Worm (Caenorhabditis elegans) whole organism, L3 larva: Measurements from ENCODE around the gene chil-10.

Experiments
- R02D3.7 ChIP-seq: fragments of 150-350 bp; optimal IDR thresholded peaks from 2 replicates; lab custom pipeline; 2014; ENCODE audit warnings: missing biosample characterization, missing genetic modification characterization
- aly-2 ChIP-seq: fragments of 150-350 bp; optimal IDR thresholded peaks from 2 replicates; lab custom pipeline; 2014; ENCODE audit warnings: missing biosample characterization, missing genetic modification characterization
- ama-1 ChIP-seq: fragments of 150-350 bp; optimal IDR thresholded peaks from 2 replicates; lab custom pipeline; 2018
- ceh-28 ChIP-seq: fragments of 150-350 bp; optimal IDR thresholded peaks from 2 replicates; lab custom pipeline; 2014; ENCODE audit warnings: missing biosample characterization, missing genetic modification reagents, missing genetic modification characterization
- ceh-82 ChIP-seq: fragments of 150-350 bp; optimal IDR thresholded peaks from 2 replicates; lab custom pipeline; 2014; ENCODE audit warnings: missing biosample characterization, missing genetic modification characterization
- ceh-9 ChIP-seq: sonication (generic microtip); optimal IDR thresholded peaks from 2 replicates; lab custom pipeline; 2018; ENCODE audit warnings: missing biosample characterization, missing genetic modification characterization
- daf-12 ChIP-seq: fragments of 150-350 bp; optimal IDR thresholded peaks from 2 replicates; lab custom pipeline; 2014; ENCODE audit warnings: missing biosample characterization, missing genetic modification reagents, missing genetic modification characterization
- egl-27 ChIP-seq: sonication (generic microtip); optimal IDR thresholded peaks from 4 replicates; lab custom pipeline; 2017; ENCODE audit warnings: missing biosample characterization, missing genetic modification reagents, missing genetic modification characterization
- egl-5 ChIP-seq: fragments of 150-350 bp; optimal IDR thresholded peaks from 2 replicates; lab custom pipeline; 2017; ENCODE audit warnings: missing biosample characterization, missing genetic modification reagents, missing genetic modification characterization, inconsistent platforms
- elt-1 ChIP-seq: fragments of 150-350 bp; optimal IDR thresholded peaks from 2 replicates; lab custom pipeline; 2014; ENCODE audit warnings: missing biosample characterization, missing genetic modification characterization
- elt-2 ChIP-seq: sonication (generic microtip); optimal IDR thresholded peaks from 2 replicates; lab custom pipeline; 2016; ENCODE audit warnings: missing genetic modification reagents, mild to moderate bottlenecking, missing genetic modification characterization, missing compliant biosample characterization
- elt-3 ChIP-seq, 3 experiments: fragments of 150-350 bp in 1 of 3; sonication (generic microtip) in 2 of 3; optimal IDR thresholded peaks; 2 replicates in 2 of 3; 4 replicates in 1 of 3; lab custom pipeline; 2014 to 2017; ENCODE audit warnings: missing biosample characterization in 3 of 3, missing genetic modification characterization in 3 of 3
- eor-1 ChIP-seq, 2 experiments: fragments of 150-350 bp; optimal IDR thresholded peaks; 2 replicates each; lab custom pipeline; 2014 to 2018; ENCODE audit warnings: missing biosample characterization in 2 of 2, missing genetic modification characterization in 2 of 2
- fkh-10 ChIP-seq: sonication (generic microtip); optimal IDR thresholded peaks from 2 replicates; lab custom pipeline; 2017; ENCODE audit warnings: missing biosample characterization, missing genetic modification reagents, missing genetic modification characterization
- fkh-2 ChIP-seq: fragments of 150-350 bp; optimal IDR thresholded peaks from 2 replicates; lab custom pipeline; 2014; ENCODE audit warnings: missing biosample characterization, missing genetic modification reagents, missing genetic modification characterization
- fos-1 ChIP-seq: fragments of 150-350 bp; optimal IDR thresholded peaks from 2 replicates; lab custom pipeline; 2014; ENCODE audit warnings: missing biosample characterization, missing genetic modification characterization
- hmg-11 ChIP-seq: sonication (generic microtip); optimal IDR thresholded peaks from 2 replicates; lab custom pipeline; 2016; ENCODE audit warnings: missing genetic modification characterization, missing compliant biosample characterization
- jun-1 ChIP-seq: fragments of 150-350 bp; optimal IDR thresholded peaks from 2 replicates; lab custom pipeline; 2014; ENCODE audit warnings: missing biosample characterization, missing genetic modification reagents, missing genetic modification characterization
- lin-15B ChIP-seq: fragments of 150-350 bp; optimal IDR thresholded peaks from 2 replicates; lab custom pipeline; 2014; ENCODE audit warnings: missing biosample characterization, missing genetic modification characterization
- lin-39 ChIP-seq: fragments of 150-350 bp; optimal IDR thresholded peaks from 2 replicates; lab custom pipeline; 2018; ENCODE audit warnings: missing biosample characterization, missing genetic modification reagents, missing genetic modification characterization
- mdl-1 ChIP-seq: fragments of 150-350 bp; optimal IDR thresholded peaks from 2 replicates; lab custom pipeline; 2014; ENCODE audit warnings: missing biosample characterization, missing genetic modification characterization
- mml-1 ChIP-seq: fragments of 150-350 bp; sonication (generic microtip); optimal IDR thresholded peaks from 3 replicates; lab custom pipeline; 2014; ENCODE audit warnings: missing biosample characterization, missing genetic modification characterization
- nfya-1 ChIP-seq: sonication (generic microtip); optimal IDR thresholded peaks from 2 replicates; lab custom pipeline; 2017; ENCODE audit warnings: missing genetic modification characterization, mild to moderate bottlenecking, missing compliant biosample characterization, antibody characterized with exemption, moderate library complexity; ENCODE audit not compliant: insufficient read depth
- nhr-11 ChIP-seq: fragments of 150-350 bp; optimal IDR thresholded peaks from 2 replicates; lab custom pipeline; 2014; ENCODE audit warnings: missing biosample characterization, missing genetic modification characterization
- nhr-12 ChIP-seq: fragments of 150-350 bp; optimal IDR thresholded peaks from 2 replicates; lab custom pipeline; 2014; ENCODE audit warnings: missing biosample characterization, missing genetic modification characterization
- nhr-23 ChIP-seq: fragments of 150-350 bp; optimal IDR thresholded peaks from 2 replicates; lab custom pipeline; 2014; ENCODE audit warnings: missing biosample characterization, missing genetic modification reagents, missing genetic modification characterization
- nhr-25 ChIP-seq: sonication (generic microtip); optimal IDR thresholded peaks from 2 replicates; lab custom pipeline; 2017; ENCODE audit warnings: missing biosample characterization, missing genetic modification characterization
- nhr-28 ChIP-seq: fragments of 150-350 bp; optimal IDR thresholded peaks from 2 replicates; lab custom pipeline; 2014; ENCODE audit warnings: missing biosample characterization, missing genetic modification characterization
- nhr-43 ChIP-seq: sonication (generic microtip); optimal IDR thresholded peaks from 2 replicates; lab custom pipeline; 2016; ENCODE audit warnings: mild to moderate bottlenecking, missing genetic modification characterization, missing compliant biosample characterization; ENCODE audit not compliant: poor library complexity, severe bottlenecking
- nhr-76 ChIP-seq: fragments of 150-350 bp; sonication (generic microtip); optimal IDR thresholded peaks from 5 replicates; lab custom pipeline; 2014; ENCODE audit warnings: missing biosample characterization, missing genetic modification characterization
- nhr-77 ChIP-seq: fragments of 150-350 bp; optimal IDR thresholded peaks from 2 replicates; lab custom pipeline; 2014; ENCODE audit warnings: missing biosample characterization, missing genetic modification characterization
- pha-4 ChIP-seq: fragments of 150-350 bp; optimal IDR thresholded peaks from 2 replicates; lab custom pipeline; 2014; ENCODE audit warnings: missing biosample characterization, missing genetic modification reagents, missing genetic modification characterization
- pqm-1 ChIP-seq: fragments of 150-350 bp; optimal IDR thresholded peaks from 2 replicates; lab custom pipeline; 2017; ENCODE audit warnings: missing biosample characterization, missing genetic modification characterization, inconsistent platforms
- sea-2 ChIP-seq: fragments of 150-350 bp; sonication (generic microtip); optimal IDR thresholded peaks from 4 replicates; lab custom pipeline; 2014; ENCODE audit warnings: missing biosample characterization, missing genetic modification reagents, missing genetic modification characterization
- skn-1 ChIP-seq: fragments of 150-350 bp; optimal IDR thresholded peaks from 2 replicates; lab custom pipeline; 2014; ENCODE audit warnings: missing biosample characterization, missing genetic modification characterization
- snpc-4 ChIP-seq: fragments of 150-350 bp; optimal IDR thresholded peaks from 2 replicates; lab custom pipeline; 2014; ENCODE audit warnings: missing biosample characterization, missing genetic modification characterization
- tbx-2 ChIP-seq: sonication (generic microtip); optimal IDR thresholded peaks from 2 replicates; lab custom pipeline; 2016; ENCODE audit warnings: mild to moderate bottlenecking, missing genetic modification characterization, missing compliant biosample characterization
- unc-39 ChIP-seq: sonication (generic microtip); optimal IDR thresholded peaks from 4 replicates; lab custom pipeline; 2017; ENCODE audit warnings: missing biosample characterization, missing genetic modification characterization
- unc-62 ChIP-seq: fragments of 150-350 bp; sonication (generic microtip); optimal IDR thresholded peaks from 4 replicates; lab custom pipeline; 2014; ENCODE audit warnings: missing biosample characterization, missing genetic modification reagents, missing genetic modification characterization
- zag-1 ChIP-seq: fragments of 150-350 bp; optimal IDR thresholded peaks from 2 replicates; lab custom pipeline; 2014; ENCODE audit warnings: missing biosample characterization, missing genetic modification characterization
- ztf-4 ChIP-seq: fragments of 150-350 bp; optimal IDR thresholded peaks from 2 replicates; lab custom pipeline; 2014; ENCODE audit warnings: missing biosample characterization, missing genetic modification characterization

The chil-10 gene

ce11 chrX:938269-938883 lies 19.3 kb upstream of the chil-10 start, which contains the start of gene F53H8.3:
F53H8.3 (plus strand) TSS chrX:938543.
- TF ChIP-seq nhr-12 (tag; lab: Kevin White, UChicago): no peak
- TF ChIP-seq pha-4 (tag; lab: Kevin White, UChicago): peak; percentile 27
- peak; percentile 92 for TF ChIP-seq elt-2

- no peak for TF ChIP-seq jun-1 (tag; lab: Kevin White, UChicago)
- peak; percentile 80 for TF ChIP-seq nfya-1 (tag; lab: Kevin White, UChicago)
- peak; percentile 80 for TF ChIP-seq elt-2
- TF ChIP-seq pha-4 (tag; lab: Kevin White, UChicago): peak; percentile 31
- TF ChIP-seq pqm-1 (tag; lab: Kevin White, UChicago): peak; percentile 59
Observed at ce11 chrX:945669-946068, 12.0 kb upstream of the chil-10 start.

ce11 chrX:947885-948284 lies 9.8 kb upstream of the chil-10 start:
- TF ChIP-seq skn-1 (tag; lab: Kevin White, UChicago) (no peak), elt-2 (no peak), nhr-25 (tag; lab: Kevin White, UChicago) (no peak), nhr-12 (tag; lab: Kevin White, UChicago) (no peak), ztf-4 (no peak), fkh-2 (tag; lab: Kevin White, UChicago) (no peak), nhr-23 (no peak), elt-1 (tag; lab: Kevin White, UChicago) (no peak), unc-62 (GFP tag; lab: Kevin White, UChicago) (no peak), fos-1 (tag; lab: Kevin White, UChicago) (no peak), jun-1 (tag; lab: Kevin White, UChicago) (no peak), lin-39 (tag; lab: Kevin White, UChicago) (no peak), fkh-10 (GFP tag; lab: Kevin White, UChicago) (no peak), ceh-9 (tag; lab: Kevin White, UChicago) (no peak), ceh-82 (no peak), eor-1 (tag; optimal IDR thresholded peaks at IDR 0.05; lab: Kevin White, UChicago) (no peak), nhr-76 (tag; lab: Kevin White, UChicago) (no peak), unc-39 (no peak), mdl-1 (no peak), R02D3.7 (tag; lab: Kevin White, UChicago) (no peak)
- TF ChIP-seq, all 47 proteins: peak for 0

- TF ChIP-seq nhr-28 (tag; lab: Kevin White, UChicago) (no peak), egl-5 (tag; lab: Kevin White, UChicago) (no peak), aly-2 (tag; lab: Kevin White, UChicago) (no peak), hmg-11 (tag; lab: Kevin White, UChicago) (no peak), elt-1 (tag; lab: Kevin White, UChicago) (no peak), ceh-28 (tag; lab: Kevin White, UChicago) (no peak), fos-1 (tag; lab: Kevin White, UChicago) (no peak), eor-1 (tag; optimal IDR thresholded peaks at IDR 0.05; lab: Kevin White, UChicago) (no peak), egl-27 (tag; lab: Kevin White, UChicago) (no peak), elt-3 (tag; optimal IDR thresholded peaks at IDR 0.05; lab: Kevin White, UChicago) (no peak), jun-1 (tag; lab: Kevin White, UChicago) (no peak), pqm-1 (tag; lab: Kevin White, UChicago) (no peak), nhr-11 (tag; lab: Kevin White, UChicago) (no peak), ama-1 (lab: Kevin White, UChicago) (no peak)
Observed at ce11 chrX:948783-949182, 8.9 kb upstream of the chil-10 start, which contains the start of gene sms-2. sms-2 (minus strand) TSS chrX:948883.

- TF ChIP-seq nfya-1 (tag; lab: Kevin White, UChicago) (peak; percentile 91), nhr-12 (tag; lab: Kevin White, UChicago) (no peak), ztf-4 (peak; percentile 7), nhr-77 (tag; lab: Kevin White, UChicago) (no peak), sea-2 (GFP tag; lab: Kevin White, UChicago) (peak; percentile 71), egl-27 (tag; lab: Kevin White, UChicago) (peak; percentile 76), zag-1 (tag; lab: Kevin White, UChicago) (peak; percentile 79), lin-15B (peak; percentile 77), R02D3.7 (tag; lab: Kevin White, UChicago) (peak; percentile 80), pha-4 (tag; lab: Kevin White, UChicago) (peak; percentile 81), nhr-43 (tag; lab: Kevin White, UChicago) (peak; percentile 78), fos-1 (tag; lab: Kevin White, UChicago) (peak; percentile 10), tbx-2 (peak; percentile 84), lin-39 (tag; lab: Kevin White, UChicago) (peak; percentile 97), mml-1 (tag; lab: Kevin White, UChicago) (no peak), skn-1 (tag; lab: Kevin White, UChicago) (peak; percentile 78), ceh-28 (tag; lab: Kevin White, UChicago) (peak; percentile 83), unc-39 (peak; percentile 8), ama-1 (lab: Kevin White, UChicago) (no peak), nhr-11 (tag; lab: Kevin White, UChicago) (peak; percentile 77), daf-12 (peak; percentile 47), aly-2 (tag; lab: Kevin White, UChicago) (no peak), ceh-9 (tag; lab: Kevin White, UChicago) (no peak), nhr-25 (tag; lab: Kevin White, UChicago) (peak; percentile 81), snpc-4 (peak; percentile 85)
Observed at ce11 chrX:949466-949865, 8.2 kb upstream of the chil-10 start.
